Fruit fly (Drosophila melanogaster) whole organism, wandering third instar larva: ENCODE results near the gene Sar1.

Source experiments
- Abd-B ChIP-seq: fragments of >200 bp; optimal IDR thresholded peaks from 2 replicates; lab custom pipeline; 2017; ENCODE audit warnings: missing biosample characterization, missing genetic modification characterization
- CG9705 ChIP-seq: fragments of 200-800 bp; sonication (Bioruptor generic); optimal IDR thresholded peaks from 2 replicates; lab custom pipeline; 2018; ENCODE audit warnings: missing biosample characterization, mild to moderate bottlenecking, missing genetic modification characterization
- CrebA ChIP-seq: fragments of 200-800 bp; sonication (Bioruptor generic); optimal IDR thresholded peaks from 2 replicates; lab custom pipeline; 2016; ENCODE audit warnings: missing biosample characterization, mild to moderate bottlenecking, missing genetic modification characterization, borderline replicate concordance
- Dfd ChIP-seq: fragments of >200 bp; optimal IDR thresholded peaks from 2 replicates; lab custom pipeline; 2017; ENCODE audit warnings: missing biosample characterization, missing genetic modification characterization
- Dif ChIP-seq: fragments of 200-275, 200-300 bp; sonication (Bioruptor generic); optimal IDR thresholded peaks from 2 replicates; lab custom pipeline; 2018; ENCODE audit warnings: missing biosample characterization, missing genetic modification characterization; ENCODE audit not compliant: partially characterized antibody
- HLH106 ChIP-seq: fragments of 200-800 bp; optimal IDR thresholded peaks from 3 replicates; lab custom pipeline; 2019; ENCODE audit warnings: missing biosample characterization, mild to moderate bottlenecking, missing genetic modification characterization, moderate library complexity
- Hnf4 ChIP-seq: fragments of 200-800 bp; sonication (Bioruptor generic); optimal IDR thresholded peaks from 2 replicates; lab custom pipeline; 2016; ENCODE audit warnings: missing biosample characterization, mild to moderate bottlenecking, missing genetic modification characterization
- Hr78 ChIP-seq: fragments of >200 bp; optimal IDR thresholded peaks from 2 replicates; lab custom pipeline; 2017; ENCODE audit warnings: missing biosample characterization, missing genetic modification characterization
- Jra ChIP-seq: sonication (Bioruptor generic); optimal IDR thresholded peaks from 2 replicates; lab custom pipeline; 2016; ENCODE audit warnings: missing biosample characterization, missing genetic modification characterization
- Mio ChIP-seq: sonication (Bioruptor generic); optimal IDR thresholded peaks from 2 replicates; lab custom pipeline; 2016; ENCODE audit warnings: missing biosample characterization, missing genetic modification characterization
- Myc ChIP-seq: fragments of >200 bp; optimal IDR thresholded peaks from 2 replicates; lab custom pipeline; 2017
- OdsH ChIP-seq: fragments of 200-800 bp; sonication (Bioruptor generic); optimal IDR thresholded peaks from 2 replicates; lab custom pipeline; 2016; ENCODE audit warnings: missing biosample characterization, mild to moderate bottlenecking, missing genetic modification characterization
- Rel ChIP-seq, 2 experiments: fragments of 200-800 bp; sonication (Bioruptor generic) in 1 of 2; optimal IDR thresholded peaks; 2 replicates in 1 of 2; 3 replicates in 1 of 2; lab custom pipeline; 2016 to 2019; ENCODE audit warnings: mild to moderate bottlenecking in 2 of 2, missing biosample characterization in 2 of 2, missing genetic modification characterization in 2 of 2, moderate library complexity in 1 of 2
- Sp1 ChIP-seq: fragments of 200-800 bp; sonication (Bioruptor generic); optimal IDR thresholded peaks from 3 replicates; lab custom pipeline; 2019; ENCODE audit warnings: missing biosample characterization, mild to moderate bottlenecking, missing genetic modification characterization, moderate library complexity
- Vsx2 ChIP-seq: fragments of 200-300, 225-300 bp; sonication (Bioruptor generic); optimal IDR thresholded peaks from 2 replicates; lab custom pipeline; 2018; ENCODE audit warnings: missing biosample characterization, missing genetic modification characterization; ENCODE audit not compliant: partially characterized antibody
- dl ChIP-seq, 2 experiments: fragments of 175-275, 200-275 bp in 1 of 2; fragments of 200-275 bp in 1 of 2; sonication (Bioruptor generic); optimal IDR thresholded peaks; lab custom pipeline; 2018; ENCODE audit warnings: mild to moderate bottlenecking in 2 of 2, missing biosample characterization in 2 of 2, missing genetic modification characterization in 2 of 2, moderate library complexity in 2 of 2; ENCODE audit not compliant: partially characterized antibody in 2 of 2, insufficient read depth in 1 of 2
- dmrt93B ChIP-seq: fragments of 200-800 bp; sonication (Bioruptor generic); optimal IDR thresholded peaks from 2 replicates; lab custom pipeline; 2018; ENCODE audit warnings: missing biosample characterization, mild to moderate bottlenecking, missing genetic modification characterization
- dsf ChIP-seq: sonication (Bioruptor generic); optimal IDR thresholded peaks from 2 replicates; lab custom pipeline; 2016; ENCODE audit warnings: missing biosample characterization, missing genetic modification characterization, borderline replicate concordance
- ey ChIP-seq: fragments of 200-800 bp; sonication (Bioruptor generic); optimal IDR thresholded peaks from 2 replicates; lab custom pipeline; 2016; ENCODE audit warnings: missing biosample characterization, missing genetic modification characterization
- foxo ChIP-seq, 2 experiments: fragments of 200-800 bp; sonication (Bioruptor generic); optimal IDR thresholded peaks; 2 replicates in 1 of 2; 3 replicates in 1 of 2; lab custom pipeline; 2016 to 2017; ENCODE audit warnings: missing biosample characterization in 2 of 2, missing genetic modification characterization in 2 of 2
- fru ChIP-seq: fragments of 200-800 bp; sonication (Bioruptor generic); optimal IDR thresholded peaks from 3 replicates; lab custom pipeline; 2016; ENCODE audit warnings: missing biosample characterization, mild to moderate bottlenecking, missing genetic modification characterization
- h ChIP-seq: fragments of 200-800 bp; sonication (Bioruptor generic); optimal IDR thresholded peaks from 3 replicates; lab custom pipeline; 2016; ENCODE audit warnings: missing biosample characterization, mild to moderate bottlenecking, missing genetic modification characterization
- jim ChIP-seq: fragments of 175-275, 200-325 bp; sonication (Bioruptor generic); optimal IDR thresholded peaks from 2 replicates; lab custom pipeline; 2016; ENCODE audit warnings: missing biosample characterization, mild to moderate bottlenecking, missing genetic modification characterization
- lola ChIP-seq: fragments of >200 bp; optimal IDR thresholded peaks from 2 replicates; lab custom pipeline; 2017; ENCODE audit warnings: missing biosample characterization, missing genetic modification characterization
- pan ChIP-seq: fragments of >200 bp; optimal IDR thresholded peaks from 2 replicates; lab custom pipeline; 2017
- psq ChIP-seq: fragments of 200-800 bp; sonication (Bioruptor generic); optimal IDR thresholded peaks from 3 replicates; lab custom pipeline; 2017; ENCODE audit warnings: missing biosample characterization, mild to moderate bottlenecking, missing genetic modification characterization, moderate library complexity
- rgr ChIP-seq: fragments of 200-800 bp; sonication (Bioruptor generic); optimal IDR thresholded peaks from 3 replicates; lab custom pipeline; 2016; ENCODE audit warnings: missing biosample characterization, mild to moderate bottlenecking, missing genetic modification characterization
- sage ChIP-seq: fragments of 200-800 bp; sonication (Bioruptor generic); optimal IDR thresholded peaks from 2 replicates; lab custom pipeline; 2016; ENCODE audit warnings: missing biosample characterization, mild to moderate bottlenecking, missing genetic modification characterization
- sv ChIP-seq: fragments of 200-800 bp; sonication (Bioruptor generic); optimal IDR thresholded peaks from 3 replicates; lab custom pipeline; 2016; ENCODE audit warnings: missing biosample characterization, missing genetic modification characterization
- tai ChIP-seq: sonication (Bioruptor generic); optimal IDR thresholded peaks from 2 replicates; lab custom pipeline; 2016; ENCODE audit warnings: missing biosample characterization, missing genetic modification characterization
- woc ChIP-seq: sonication (Bioruptor generic); optimal IDR thresholded peaks from 2 replicates; lab custom pipeline; 2016; ENCODE audit warnings: missing biosample characterization, mild to moderate bottlenecking, missing genetic modification characterization

Gene Sar1

DNA sequence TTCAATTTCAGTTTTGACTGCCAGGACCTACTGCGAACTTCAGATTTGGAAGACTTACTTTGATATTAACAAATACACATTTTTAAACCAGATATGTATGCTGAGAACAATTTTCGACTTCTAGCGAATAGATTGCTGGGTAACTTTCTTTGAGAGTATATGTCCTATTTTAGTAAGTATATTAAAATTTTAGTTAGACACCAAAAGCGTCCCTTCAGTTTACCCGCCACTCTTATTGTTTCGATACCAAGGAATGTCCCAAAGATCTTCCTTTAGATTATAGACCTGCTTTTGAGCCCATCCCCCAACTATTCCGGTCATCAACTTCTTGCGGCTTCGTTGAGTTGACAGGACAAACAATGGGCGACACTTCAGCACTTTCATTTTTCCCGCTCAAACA lies 16.3 kb upstream of the Sar1 start, which contains the start of gene CG5388:
Gene CG5388, minus strand, starts transcription at position 101 of the 400 bp plus-strand sequence.
- TF ChIP-seq Jra (GFP tag; lab: Kevin White, UChicago) (no peak), pan (no peak), Myc (lab: Kevin White, UChicago) (no peak), Hnf4 (no peak), Vsx2 (GFP tag; lab: Kevin White, UChicago) (no peak), Mio (GFP tag; lab: Kevin White, UChicago) (no peak), Dif (GFP tag; lab: Kevin White, UChicago) (no peak), OdsH (GFP tag; lab: Kevin White, UChicago) (no peak), sage (GFP tag; lab: Kevin White, UChicago) (no peak), psq (GFP tag; lab: Kevin White, UChicago) (no peak), CG9705 (no peak), dl (GFP tag; optimal IDR thresholded peaks at IDR 0.05; lab: Kevin White, UChicago; ENCODE audit: insufficient read depth in 1 of 2, partially characterized antibody in 2 of 2) (no peak), rgr (GFP tag; lab: Kevin White, UChicago) (no peak), Sp1 (GFP tag; lab: Kevin White, UChicago) (no peak), woc (GFP tag; lab: Kevin White, UChicago) (no peak), jim (GFP tag; lab: Kevin White, UChicago) (no peak), sv (no peak), Hr78 (GFP tag; lab: Kevin White, UChicago) (no peak), h (GFP tag; lab: Kevin White, UChicago) (no peak)
- TF ChIP-seq, all 38 proteins: peak for 0

dm6 chr3R:22341652-22342051 lies 14.8 kb upstream of the Sar1 start:
- TF ChIP-seq lola (GFP tag; lab: Kevin White, UChicago) (no peak), Dfd (GFP tag; lab: Kevin White, UChicago) (peak; percentile 74)
- TF ChIP-seq, all 38 proteins: peak for 1

DNA sequence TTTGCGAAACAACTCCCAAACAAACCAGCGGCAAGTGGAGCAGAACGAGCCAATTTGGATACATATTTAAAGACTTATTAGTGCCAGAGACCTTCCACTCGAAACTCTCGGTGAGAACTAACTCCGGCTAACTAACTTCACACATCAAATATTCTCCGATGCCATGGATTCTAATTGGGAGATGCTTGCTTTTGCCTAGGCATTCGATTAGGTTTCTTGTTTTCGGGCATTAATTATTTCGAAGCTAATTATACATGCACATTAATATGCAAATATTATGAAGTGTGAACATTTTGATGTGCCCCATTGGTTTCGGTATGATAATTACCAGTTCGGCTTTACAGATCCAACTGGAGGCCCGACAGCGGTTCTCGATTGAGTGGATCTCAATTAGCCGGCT lies 14.3 kb upstream of the Sar1 start, which contains the start of gene CG5386:
Gene CG5386, minus strand, starts transcription at position 101 of the 400 bp plus-strand sequence.
- no peak for TF ChIP-seq CrebA (GFP tag; lab: Kevin White, UChicago)
- TF ChIP-seq dmrt93B (GFP tag; lab: Kevin White, UChicago) = no peak
- no peak for TF ChIP-seq foxo (GFP tag; optimal IDR thresholded peaks at IDR 0.05; lab: Kevin White, UChicago)
- TF ChIP-seq Abd-B (GFP tag; lab: Kevin White, UChicago) = no peak
- no peak for TF ChIP-seq dsf
- no peak for TF ChIP-seq Dfd (GFP tag; lab: Kevin White, UChicago)
- TF ChIP-seq woc (GFP tag; lab: Kevin White, UChicago) = no peak
- no peak for TF ChIP-seq tai (GFP tag; lab: Kevin White, UChicago)
- TF ChIP-seq HLH106 (tag; lab: Kevin White, UChicago) = no peak
- no peak for TF ChIP-seq Sp1 (GFP tag; lab: Kevin White, UChicago)
- no peak for TF ChIP-seq lola (GFP tag; lab: Kevin White, UChicago)
- TF ChIP-seq sage (GFP tag; lab: Kevin White, UChicago) = no peak

DNA sequence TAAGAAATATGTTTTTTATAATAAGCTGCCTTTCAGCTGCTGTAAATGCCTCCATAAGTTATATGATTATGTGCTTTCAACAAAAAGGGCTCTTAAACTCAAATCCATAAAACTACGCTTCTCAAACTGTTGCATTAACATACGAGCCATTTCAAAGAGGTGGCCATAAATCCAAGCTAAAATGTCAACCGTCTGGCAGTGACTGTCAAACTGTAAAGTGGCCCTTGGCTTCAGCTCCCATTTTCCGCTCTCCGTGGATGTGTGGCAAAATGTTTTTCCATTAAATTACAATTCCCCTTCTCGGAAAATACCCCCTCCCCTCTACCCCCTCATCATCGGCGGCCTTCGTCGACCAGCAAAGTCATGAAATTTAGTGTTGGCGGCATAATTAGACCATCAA lies 13.8 kb upstream of the Sar1 start:
- TF ChIP-seq Mio (GFP tag; lab: Kevin White, UChicago) (no peak), Vsx2 (GFP tag; lab: Kevin White, UChicago) (no peak), ey (GFP tag; lab: Kevin White, UChicago) (no peak), foxo (GFP tag; optimal IDR thresholded peaks at IDR 0.05; lab: Kevin White, UChicago) (no peak), Hr78 (GFP tag; lab: Kevin White, UChicago) (no peak), fru (GFP tag; lab: Kevin White, UChicago) (no peak), Dif (GFP tag; lab: Kevin White, UChicago) (no peak), Sp1 (GFP tag; lab: Kevin White, UChicago) (no peak), tai (GFP tag; lab: Kevin White, UChicago) (no peak), Rel (GFP tag; optimal IDR thresholded peaks at IDR 0.05; lab: Kevin White, UChicago) (no peak), Rel (tag; optimal IDR thresholded peaks at IDR 0.05; lab: Kevin White, UChicago) (no peak), CrebA (GFP tag; lab: Kevin White, UChicago) (no peak), rgr (GFP tag; lab: Kevin White, UChicago) (no peak), sage (GFP tag; lab: Kevin White, UChicago) (no peak)
